Worm (Caenorhabditis elegans): ENCODE measurements around the gene C01G12.9.

DNA sequence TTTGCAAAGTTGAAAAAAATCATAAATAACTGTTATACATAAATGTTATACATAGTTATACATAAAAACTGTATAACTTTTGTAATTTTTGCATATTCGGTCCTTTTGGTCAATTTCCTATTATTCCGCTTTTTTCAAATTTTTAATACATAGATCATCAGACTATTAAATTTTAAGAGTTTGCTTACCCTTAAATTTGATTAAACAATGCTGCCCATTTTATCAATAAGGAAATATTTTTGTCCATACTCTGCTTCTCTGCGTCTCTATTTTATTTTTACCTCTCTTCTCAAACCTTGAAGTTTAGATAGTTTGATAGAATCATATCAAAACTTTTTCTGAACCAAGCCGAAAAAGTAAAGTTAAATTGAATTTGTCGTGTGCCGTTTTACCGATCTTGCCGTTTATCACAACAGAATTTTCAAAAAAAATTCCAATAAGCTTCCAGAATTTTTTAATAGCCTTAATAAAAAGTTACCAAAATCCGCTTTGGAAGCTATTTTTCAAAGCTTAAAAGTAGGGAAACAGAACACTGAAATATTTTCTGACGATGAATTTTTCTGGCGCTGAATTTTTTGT, 20.6 kb downstream of the C01G12.9 start:
- TF ChIP-seq C16A3.4 (tag; optimal IDR thresholded peaks at IDR 0.05) (no peak), mab-9 (GFP tag; IDR thresholded peaks at IDR 0.05) (no peak), alr-1 (tag; optimal IDR thresholded peaks at IDR 0.05; ENCODE audit: borderline replicate concordance) (no peak), lir-3 (tag; optimal IDR thresholded peaks at IDR 0.05; ENCODE audit: poor library complexity) (no peak)

All from whole organism, L1 larva.